Worm (Caenorhabditis elegans) whole organism, L4/young adult: ENCODE results near the gene F20A1.6.

ENCODE experiments used
- W03F9.2 ChIP-seq: fragments of 150-350 bp; optimal IDR thresholded peaks from 2 replicates; lab custom pipeline; 2014; ENCODE audit warnings: missing biosample characterization, missing genetic modification characterization
- him-1 ChIP-seq: sonication (generic microtip); optimal IDR thresholded peaks from 2 replicates; lab custom pipeline; 2016; ENCODE audit warnings: missing genotype, missing genetic modification reagents, missing genetic modification characterization, missing compliant biosample characterization

DNA sequence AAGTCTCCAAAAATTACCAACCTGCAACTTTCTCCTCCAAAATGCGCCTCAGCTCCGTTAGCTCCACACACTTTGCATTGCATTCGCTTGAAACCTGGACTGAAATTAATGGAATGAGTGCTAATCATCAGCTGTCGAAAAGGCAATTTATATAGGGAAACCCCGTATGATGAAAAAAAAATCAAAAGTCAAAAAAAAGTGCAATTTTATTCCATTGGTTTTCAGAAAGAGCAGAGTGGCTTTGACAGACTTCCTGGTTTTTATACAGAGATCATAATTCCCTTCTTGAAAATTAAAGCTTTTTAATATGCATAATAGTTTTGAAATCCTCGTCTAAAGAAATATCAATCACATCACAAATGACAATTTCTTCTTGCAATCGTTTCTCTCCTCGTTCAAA is 39.3 kb downstream of the F20A1.6 start, which contains the start of gene nhr-139:
- TF ChIP-seq W03F9.2 (tag; lab: Kevin White, UChicago) (no peak), him-1 (tag; lab: Kevin White, UChicago) (no peak)
